Fruit fly (Drosophila melanogaster) whole organism, embryonic: ENCODE data around the gene AP-1mu.

Source experiments
- Asciz ChIP-seq: fragments of 200-800 bp; sonication (Bioruptor generic); optimal IDR thresholded peaks from 2 replicates; lab custom pipeline; 2017; ENCODE audit warnings: missing biosample characterization, mild to moderate bottlenecking, missing genetic modification characterization, missing genetic modification reagents
- Atf6 ChIP-seq: fragments of 200-800 bp; sonication (Bioruptor generic); IDR thresholded peaks from 2 replicates; pipeline ENCODE4 v1.3.6; 2022; ENCODE audit warnings: missing biosample characterization, missing genetic modification characterization
- B-H1 ChIP-seq: fragments of 200-800 bp; sonication (Bioruptor generic); IDR thresholded peaks from 3 replicates; pipeline ENCODE4 v1.3.6; 2022; ENCODE audit warnings: missing biosample characterization, missing genetic modification characterization
- Blimp-1 ChIP-seq: fragments of 200-800 bp; sonication (Bioruptor generic); optimal IDR thresholded peaks from 3 replicates; lab custom pipeline; 2018; ENCODE audit warnings: missing biosample characterization, missing genetic modification characterization, mild to moderate bottlenecking, moderate library complexity, missing genetic modification reagents
- Bteb2 ChIP-seq: fragments of 200-800 bp; sonication (Bioruptor generic); optimal IDR thresholded peaks from 2 replicates; lab custom pipeline; 2016; ENCODE audit warnings: missing biosample characterization, missing genetic modification characterization
- CG10274 ChIP-seq: fragments of 200-800 bp; sonication (Bioruptor generic); optimal IDR thresholded peaks from 3 replicates; lab custom pipeline; 2017; ENCODE audit warnings: missing biosample characterization, mild to moderate bottlenecking, missing genetic modification characterization
- CG10959 ChIP-seq: fragments of 200-800 bp; sonication (Bioruptor generic); IDR thresholded peaks from 2 replicates; pipeline ENCODE4 v1.3.6; 2022; ENCODE audit warnings: missing biosample characterization, missing genetic modification characterization
- CG11398 ChIP-seq: fragments of 200-800 bp; sonication (Bioruptor generic); optimal IDR thresholded peaks from 2 replicates; lab custom pipeline; 2016; ENCODE audit warnings: missing biosample characterization, missing genetic modification characterization
- CG11723 ChIP-seq: fragments of 200-800 bp; sonication (Bioruptor generic); optimal IDR thresholded peaks from 2 replicates; lab custom pipeline; 2017; ENCODE audit warnings: missing biosample characterization, mild to moderate bottlenecking, missing genetic modification characterization
- CG12071 ChIP-seq: fragments of 200-800 bp; sonication (Bioruptor generic); optimal IDR thresholded peaks from 3 replicates; lab custom pipeline; 2018; ENCODE audit warnings: missing biosample characterization, mild to moderate bottlenecking, missing genetic modification characterization
- CG12219 ChIP-seq: fragments of 200-800 bp; sonication (Bioruptor generic); optimal IDR thresholded peaks from 3 replicates; lab custom pipeline; 2018; ENCODE audit warnings: missing biosample characterization, mild to moderate bottlenecking, missing genetic modification characterization
- CG12391 ChIP-seq: fragments of 200-800 bp; sonication (Bioruptor generic); optimal IDR thresholded peaks from 3 replicates; lab custom pipeline; 2018; ENCODE audit warnings: missing biosample characterization, mild to moderate bottlenecking, missing genetic modification characterization, moderate library complexity
- CG12659 ChIP-seq: fragments of 200-800 bp; sonication (Bioruptor generic); optimal IDR thresholded peaks from 3 replicates; lab custom pipeline; 2017; ENCODE audit warnings: mild to moderate bottlenecking, missing biosample characterization, missing genetic modification reagents, missing genetic modification characterization
- CG14050 ChIP-seq: fragments of 200-800 bp; sonication (Bioruptor generic); IDR thresholded peaks from 3 replicates; pipeline ENCODE4 v1.3.6; 2022; ENCODE audit warnings: missing biosample characterization, missing genetic modification characterization
- CG17361 ChIP-seq: fragments of 200-800 bp; sonication (Bioruptor generic); IDR thresholded peaks from 3 replicates; pipeline ENCODE4 v1.3.6; 2022; ENCODE audit warnings: missing biosample characterization, missing genetic modification characterization
- CG18011 ChIP-seq: fragments of 200-800 bp; sonication (Bioruptor generic); optimal IDR thresholded peaks from 2 replicates; lab custom pipeline; 2017; ENCODE audit warnings: missing biosample characterization, missing genetic modification characterization, mild to moderate bottlenecking, moderate library complexity, missing genotype
- CG2116 ChIP-seq: fragments of 200-800 bp; sonication (Bioruptor generic); optimal IDR thresholded peaks from 3 replicates; lab custom pipeline; 2018; ENCODE audit warnings: missing biosample characterization, mild to moderate bottlenecking, missing genetic modification characterization
- CG2129 ChIP-seq: fragments of 200-800 bp; sonication (Bioruptor generic); IDR thresholded peaks from 2 replicates; pipeline ENCODE4 v1.3.6; 2022; ENCODE audit warnings: missing biosample characterization, missing genetic modification characterization; ENCODE audit not compliant: partially characterized antibody
- CG3281 ChIP-seq: fragments of 200-800 bp; sonication (Bioruptor generic); optimal IDR thresholded peaks from 3 replicates; lab custom pipeline; 2017; ENCODE audit warnings: missing biosample characterization, mild to moderate bottlenecking, missing genetic modification characterization
- CG6175 ChIP-seq: fragments of 200-800 bp; sonication (Bioruptor generic); IDR thresholded peaks from 3 replicates; pipeline ENCODE4 v1.3.6; 2022; ENCODE audit warnings: missing biosample characterization, missing genetic modification characterization
- CG6254 ChIP-seq: fragments of 200-800 bp; sonication (Bioruptor generic); optimal IDR thresholded peaks from 3 replicates; lab custom pipeline; 2017; ENCODE audit warnings: mild to moderate bottlenecking, missing biosample characterization, missing genetic modification reagents, missing genetic modification characterization
- CG7963 ChIP-seq: fragments of 200-800 bp; sonication (Bioruptor generic); IDR thresholded peaks from 3 replicates; pipeline ENCODE4 v1.3.6; 2022; ENCODE audit warnings: missing biosample characterization, missing genetic modification characterization; ENCODE audit not compliant: partially characterized antibody
- CG9932 ChIP-seq: fragments of 200-800 bp; sonication (Bioruptor generic); IDR thresholded peaks from 2 replicates; pipeline ENCODE4 v1.3.6; 2022; ENCODE audit warnings: missing biosample characterization, missing genetic modification characterization
- CrebB ChIP-seq: fragments of 200-800 bp; sonication (Bioruptor generic); optimal IDR thresholded peaks from 3 replicates; lab custom pipeline; 2018; ENCODE audit warnings: missing biosample characterization, mild to moderate bottlenecking, missing genetic modification characterization
- Dbx ChIP-seq: fragments of 200-800 bp; sonication (Bioruptor generic); IDR thresholded peaks from 3 replicates; pipeline ENCODE4 v1.3.6; 2022; ENCODE audit warnings: missing biosample characterization, missing genetic modification characterization
- Drgx ChIP-seq: fragments of 200-800 bp; sonication (Bioruptor generic); IDR thresholded peaks from 2 replicates; pipeline ENCODE4 v1.3.6; 2022; ENCODE audit warnings: missing biosample characterization, missing genetic modification characterization
- HmgZ ChIP-seq: fragments of 200-800 bp; sonication (Bioruptor generic); optimal IDR thresholded peaks from 2 replicates; lab custom pipeline; 2018; ENCODE audit warnings: missing biosample characterization, mild to moderate bottlenecking, missing genetic modification characterization
- Hr39 ChIP-seq: fragments of >200 bp; optimal IDR thresholded peaks from 2 replicates; lab custom pipeline; 2017
- Mad ChIP-seq: fragments of 200-800 bp; sonication (Bioruptor generic); optimal IDR thresholded peaks from 2 replicates; lab custom pipeline; 2016; ENCODE audit warnings: missing biosample characterization, missing genetic modification characterization
- Nf-YA ChIP-seq: fragments of 200-800 bp; sonication (Bioruptor generic); IDR thresholded peaks from 2 replicates; pipeline ENCODE4 v1.3.6; 2022; ENCODE audit warnings: missing biosample characterization, missing genetic modification characterization
- Rx ChIP-seq: fragments of 200-800 bp; sonication (Bioruptor generic); IDR thresholded peaks from 2 replicates; pipeline ENCODE4 v1.3.6; 2022; ENCODE audit warnings: missing biosample characterization, missing genetic modification characterization
- Ssrp ChIP-seq: fragments of 200-800 bp; sonication (Bioruptor generic); optimal IDR thresholded peaks from 2 replicates; lab custom pipeline; 2018; ENCODE audit warnings: missing biosample characterization, mild to moderate bottlenecking, missing genetic modification characterization, moderate library complexity
- Trl ChIP-seq, 3 experiments: fragments of >200 bp in 2 of 3; fragments of 200-800 bp in 1 of 3; sonication (Bioruptor generic) in 1 of 3; optimal IDR thresholded peaks; 2 replicates in 1 of 3; 3 replicates in 2 of 3; lab custom pipeline; 2016 to 2017; ENCODE audit warnings: missing biosample characterization in 1 of 3, missing genetic modification characterization in 1 of 3
- Xbp1 ChIP-seq: fragments of 200-800 bp; sonication (Bioruptor generic); optimal IDR thresholded peaks from 3 replicates; lab custom pipeline; 2016; ENCODE audit warnings: missing biosample characterization, mild to moderate bottlenecking, missing genetic modification characterization
- corto ChIP-seq: fragments of 200-800 bp; sonication (Bioruptor generic); optimal IDR thresholded peaks from 2 replicates; lab custom pipeline; 2016; ENCODE audit warnings: missing biosample characterization, mild to moderate bottlenecking, missing genetic modification characterization, moderate library complexity
- dmrt11E ChIP-seq: fragments of 200-800 bp; sonication (Bioruptor generic); optimal IDR thresholded peaks from 3 replicates; lab custom pipeline; 2018; ENCODE audit warnings: missing biosample characterization, mild to moderate bottlenecking, missing genetic modification characterization, moderate library complexity
- eve ChIP-seq, 2 experiments: fragments of >200 bp; optimal IDR thresholded peaks; 2 replicates each; lab custom pipeline; 2017; ENCODE audit warnings: missing biosample characterization in 2 of 2, missing genetic modification characterization in 2 of 2
- gro ChIP-seq: fragments of 200-800 bp; sonication (Bioruptor generic); optimal IDR thresholded peaks from 2 replicates; lab custom pipeline; 2016; ENCODE audit warnings: missing biosample characterization, missing genetic modification characterization
- kah ChIP-seq: fragments of 200-800 bp; sonication (Bioruptor generic); optimal IDR thresholded peaks from 2 replicates; lab custom pipeline; 2018; ENCODE audit warnings: missing biosample characterization, mild to moderate bottlenecking, missing genetic modification characterization
- knrl ChIP-seq: fragments of 200-800 bp; sonication (Bioruptor generic); IDR thresholded peaks from 3 replicates; pipeline ENCODE4 v1.3.6; 2022; ENCODE audit warnings: missing biosample characterization, missing genetic modification characterization; ENCODE audit not compliant: partially characterized antibody
- onecut ChIP-seq: fragments of 200-800 bp; sonication (Bioruptor generic); IDR thresholded peaks from 2 replicates; pipeline ENCODE4 v1.3.6; 2022; ENCODE audit warnings: missing biosample characterization, missing genetic modification characterization
- phol ChIP-seq: fragments of 200-800 bp; sonication (Bioruptor generic); optimal IDR thresholded peaks from 3 replicates; lab custom pipeline; 2018; ENCODE audit warnings: missing biosample characterization, mild to moderate bottlenecking, missing genetic modification characterization, moderate library complexity
- pum ChIP-seq: fragments of 200-800 bp; sonication (Bioruptor generic); optimal IDR thresholded peaks from 2 replicates; lab custom pipeline; 2016; ENCODE audit warnings: missing biosample characterization, missing genetic modification characterization
- sisA ChIP-seq: fragments of 200-800 bp; sonication (Bioruptor generic); IDR thresholded peaks from 2 replicates; pipeline ENCODE4 v1.3.6; 2022; ENCODE audit warnings: missing biosample characterization, missing genetic modification characterization
- sna ChIP-seq: fragments of 200-800 bp; sonication (Bioruptor generic); IDR thresholded peaks from 2 replicates; pipeline ENCODE4 v1.3.6; 2022; ENCODE audit warnings: missing biosample characterization, missing genetic modification characterization; ENCODE audit not compliant: partially characterized antibody
- sr ChIP-seq: fragments of 200-800 bp; sonication (Bioruptor generic); IDR thresholded peaks from 3 replicates; pipeline ENCODE4 v1.3.6; 2022; ENCODE audit warnings: missing biosample characterization, missing genetic modification characterization
- stc ChIP-seq: fragments of 200-800 bp; sonication (Bioruptor generic); IDR thresholded peaks from 2 replicates; pipeline ENCODE4 v1.3.6; 2022; ENCODE audit warnings: missing biosample characterization, missing genetic modification characterization
- tap ChIP-seq: fragments of 200-800 bp; optimal IDR thresholded peaks from 3 replicates; lab custom pipeline; 2019; ENCODE audit warnings: missing biosample characterization, mild to moderate bottlenecking, missing genetic modification characterization, moderate library complexity
- tin ChIP-seq: fragments of 200-800 bp; sonication (Bioruptor generic); optimal IDR thresholded peaks from 3 replicates; lab custom pipeline; 2016; ENCODE audit warnings: missing biosample characterization, missing genetic modification characterization
- tx ChIP-seq: fragments of 200-800 bp; sonication (Bioruptor generic); optimal IDR thresholded peaks from 2 replicates; lab custom pipeline; 2016; ENCODE audit warnings: missing biosample characterization, missing genetic modification characterization

AP-1mu gene

dm6 chr3R:9590952-9591532 lies 31.7 kb upstream of the AP-1mu start, which contains the start of the genes bocks and CG8312 (continued):
- TF ChIP-seq phol (peak; percentile 80), CG12219 (no peak), dmrt11E (peak; percentile 16), CG11398 (GFP tag; lab: Kevin White, UChicago) (peak; percentile 21), tx (GFP tag; lab: Kevin White, UChicago) (peak; percentile 38), CG6254 (GFP tag; lab: Kevin White, UChicago) (no peak), CG12659 (GFP tag; lab: Kevin White, UChicago) (peak; percentile 89), Mad (GFP tag; lab: Kevin White, UChicago) (peak; percentile 44), corto (GFP tag; lab: Kevin White, UChicago) (no peak), eve (GFP tag; optimal IDR thresholded peaks at IDR 0.05; lab: Kevin White, UChicago) (no peak), Ssrp (tag; lab: Kevin White, UChicago) (no peak), HmgZ (tag; lab: Kevin White, UChicago) (peak; percentile 33), CG18011 (no peak), CG2129 (no peak), onecut (GFP tag; lab: Robert Waterston, UW) (peak; percentile 74), stc (GFP tag; lab: Robert Waterston, UW) (no peak), CG6175 (no peak), Blimp-1 (peak; percentile 22), CrebB (peak; percentile 60), B-H1 (GFP tag; lab: Robert Waterston, UW) (no peak), sisA (GFP tag; lab: Robert Waterston, UW) (no peak), CG12391 (peak; percentile 57), pum (GFP tag; lab: Kevin White, UChicago) (peak; percentile 57), CG12071 (GFP tag; lab: Kevin White, UChicago) (peak; percentile 17), Xbp1 (peak; percentile 65), Drgx (GFP tag; lab: Robert Waterston, UW) (no peak), Nf-YA (GFP tag; lab: Robert Waterston, UW) (no peak), Dbx (no peak), CG9932 (GFP tag; lab: Robert Waterston, UW) (no peak), gro (peak; percentile 69), sr (GFP tag; lab: Robert Waterston, UW) (no peak), sna (no peak), CG17361 (GFP tag; lab: Robert Waterston, UW) (no peak), CG2116 (GFP tag; lab: Kevin White, UChicago) (peak; percentile 92), CG10274 (GFP tag; lab: Kevin White, UChicago) (no peak), CG10959 (GFP tag; lab: Robert Waterston, UW) (no peak), CG14050 (GFP tag; lab: Robert Waterston, UW) (no peak), CG7963 (GFP tag; lab: Robert Waterston, UW) (no peak), Trl (optimal IDR thresholded peaks at IDR 0.05; lab: Kevin White, UChicago) (no peak), Trl (GFP tag; optimal IDR thresholded peaks at IDR 0.05; lab: Kevin White, UChicago) (peak; percentile 63), Bteb2 (peak; percentile 56), Asciz (no peak), Hr39 (lab: Kevin White, UChicago) (no peak), tap (tag; lab: Kevin White, UChicago) (no peak), CG3281 (GFP tag; lab: Kevin White, UChicago) (peak; percentile 19), tin (GFP tag; lab: Kevin White, UChicago) (peak; percentile 58), CG11723 (GFP tag; lab: Kevin White, UChicago) (no peak), Atf6 (GFP tag; lab: Robert Waterston, UW) (no peak), kah (GFP tag; lab: Kevin White, UChicago) (peak; percentile 100), knrl (no peak), Rx (GFP tag; lab: Robert Waterston, UW) (no peak)
